Worm (Caenorhabditis elegans) whole organism, L2 larva: ENCODE data around the gene slc-25A18.2.

Experiments
- C34F6.9 ChIP-seq: fragments of 150-350 bp; optimal IDR thresholded peaks from 2 replicates; lab custom pipeline; 2014; ENCODE audit warnings: missing biosample characterization, missing genetic modification characterization
- F13H6.1 ChIP-seq: sonication (generic microtip); optimal IDR thresholded peaks from 2 replicates; lab custom pipeline; 2016; ENCODE audit warnings: missing genetic modification characterization, missing compliant biosample characterization
- R02D3.7 ChIP-seq: fragments of 150-350 bp; optimal IDR thresholded peaks from 2 replicates; lab custom pipeline; 2014; ENCODE audit warnings: missing biosample characterization, missing genetic modification characterization
- Y55F3AM.14 ChIP-seq: fragments of 200-800 bp; sonication (Bioruptor generic); optimal IDR thresholded peaks from 2 replicates; lab custom pipeline; 2018; ENCODE audit warnings: mild to moderate bottlenecking, missing genetic modification characterization, missing compliant biosample characterization
- ZK546.5 ChIP-seq: sonication (generic microtip); optimal IDR thresholded peaks from 2 replicates; lab custom pipeline; 2017; ENCODE audit warnings: missing biosample characterization, missing genetic modification characterization
- alr-1 ChIP-seq: fragments of 150-350 bp; optimal IDR thresholded peaks from 2 replicates; lab custom pipeline; 2014; ENCODE audit warnings: missing biosample characterization, missing genetic modification characterization
- aly-2 ChIP-seq: fragments of 150-350 bp; optimal IDR thresholded peaks from 2 replicates; lab custom pipeline; 2014; ENCODE audit warnings: missing biosample characterization, missing genetic modification characterization
- ama-1 ChIP-seq: fragments of 150-350 bp; optimal IDR thresholded peaks from 2 replicates; lab custom pipeline; 2018; ENCODE audit warnings: inconsistent platforms
- blmp-1 ChIP-seq: sonication (generic microtip); optimal IDR thresholded peaks from 2 replicates; lab custom pipeline; 2017; ENCODE audit warnings: missing genetic modification characterization, mild to moderate bottlenecking, missing compliant biosample characterization, antibody characterized with exemption, moderate library complexity; ENCODE audit not compliant: insufficient read depth
- ceh-16 ChIP-seq: fragments of 150-350 bp; optimal IDR thresholded peaks from 2 replicates; lab custom pipeline; 2014; ENCODE audit warnings: missing biosample characterization, missing genetic modification characterization
- crh-2 ChIP-seq: sonication (generic microtip); optimal IDR thresholded peaks from 2 replicates; lab custom pipeline; 2017; ENCODE audit warnings: missing biosample characterization, missing genetic modification characterization
- dmd-4 ChIP-seq: sonication (generic microtip); optimal IDR thresholded peaks from 2 replicates; lab custom pipeline; 2017; ENCODE audit warnings: missing biosample characterization, missing genetic modification characterization
- elt-1 ChIP-seq: fragments of 150-350 bp; optimal IDR thresholded peaks from 2 replicates; lab custom pipeline; 2014; ENCODE audit warnings: missing biosample characterization, missing genetic modification characterization
- elt-3 ChIP-seq: sonication (generic microtip); optimal IDR thresholded peaks from 2 replicates; lab custom pipeline; 2017; ENCODE audit warnings: missing biosample characterization, missing genetic modification characterization
- fos-1 ChIP-seq: fragments of 150-350 bp; optimal IDR thresholded peaks from 2 replicates; lab custom pipeline; 2014; ENCODE audit warnings: missing biosample characterization, missing genetic modification characterization
- gmeb-1 ChIP-seq: fragments of 150-350 bp; optimal IDR thresholded peaks from 2 replicates; lab custom pipeline; 2014; ENCODE audit warnings: missing biosample characterization, missing genetic modification characterization
- lin-13 ChIP-seq: fragments of 150-350 bp; optimal IDR thresholded peaks from 2 replicates; lab custom pipeline; 2014; ENCODE audit warnings: missing biosample characterization, missing genetic modification reagents, missing genetic modification characterization
- lin-39 ChIP-seq: fragments of 150-350 bp; optimal IDR thresholded peaks from 2 replicates; lab custom pipeline; 2014; ENCODE audit warnings: missing biosample characterization, missing genetic modification reagents, missing genetic modification characterization
- lsy-2 ChIP-seq, 2 experiments: fragments of 150-350 bp in 1 of 2; sonication (generic microtip) in 1 of 2; optimal IDR thresholded peaks; 2 replicates each; lab custom pipeline; 2014 to 2017; ENCODE audit warnings: missing biosample characterization in 2 of 2, missing genetic modification characterization in 2 of 2
- mab-5 ChIP-seq: fragments of 150-350 bp; optimal IDR thresholded peaks from 2 replicates; lab custom pipeline; 2014; ENCODE audit warnings: missing biosample characterization, missing genetic modification characterization
- mbf-1 ChIP-seq: sonication (generic microtip); optimal IDR thresholded peaks from 2 replicates; lab custom pipeline; 2017; ENCODE audit warnings: missing biosample characterization, missing genetic modification characterization
- mdl-1 ChIP-seq, 2 experiments: fragments of 150-350 bp in 1 of 2; sonication (generic microtip) in 1 of 2; optimal IDR thresholded peaks; 2 replicates each; lab custom pipeline; 2017; ENCODE audit warnings: missing biosample characterization in 2 of 2, missing genetic modification characterization in 2 of 2
- nhr-10 ChIP-seq: sonication (generic microtip); optimal IDR thresholded peaks from 2 replicates; lab custom pipeline; 2017; ENCODE audit warnings: missing biosample characterization, missing genetic modification characterization
- nhr-12 ChIP-seq: fragments of 150-350 bp; optimal IDR thresholded peaks from 2 replicates; lab custom pipeline; 2014; ENCODE audit warnings: missing biosample characterization, missing genetic modification characterization
- nhr-129 ChIP-seq: fragments of 150-350 bp; optimal IDR thresholded peaks from 2 replicates; lab custom pipeline; 2014; ENCODE audit warnings: missing biosample characterization, missing genetic modification characterization
- nhr-21 ChIP-seq: fragments of 150-350 bp; optimal IDR thresholded peaks from 2 replicates; lab custom pipeline; 2014; ENCODE audit warnings: missing biosample characterization, missing genetic modification characterization
- nhr-23 ChIP-seq: fragments of 150-350 bp; optimal IDR thresholded peaks from 2 replicates; lab custom pipeline; 2014; ENCODE audit warnings: missing biosample characterization, missing genetic modification reagents, missing genetic modification characterization
- nhr-237 ChIP-seq: fragments of 150-350 bp; optimal IDR thresholded peaks from 2 replicates; lab custom pipeline; 2014; ENCODE audit warnings: missing biosample characterization, missing genetic modification characterization
- nhr-25 ChIP-seq: fragments of 150-350 bp; sonication (generic microtip); optimal IDR thresholded peaks from 3 replicates; lab custom pipeline; 2014; ENCODE audit warnings: missing biosample characterization, missing genetic modification characterization
- nhr-6 ChIP-seq: fragments of 150-350 bp; optimal IDR thresholded peaks from 2 replicates; lab custom pipeline; 2014; ENCODE audit warnings: missing biosample characterization, missing genetic modification characterization
- nhr-77 ChIP-seq: fragments of 150-350 bp; optimal IDR thresholded peaks from 2 replicates; lab custom pipeline; 2014; ENCODE audit warnings: missing biosample characterization, missing genetic modification characterization
- peb-1 ChIP-seq: fragments of 150-350 bp; optimal IDR thresholded peaks from 2 replicates; lab custom pipeline; 2014; ENCODE audit warnings: missing biosample characterization, missing genetic modification characterization
- sem-4 ChIP-seq: fragments of 150-350 bp; optimal IDR thresholded peaks from 2 replicates; lab custom pipeline; 2014; ENCODE audit warnings: missing biosample characterization, missing genetic modification reagents, missing genetic modification characterization
- skn-1 ChIP-seq: sonication (generic microtip); optimal IDR thresholded peaks from 2 replicates; lab custom pipeline; 2017; ENCODE audit warnings: missing biosample characterization, missing genetic modification characterization
- sma-3 ChIP-seq: sonication (generic microtip); optimal IDR thresholded peaks from 2 replicates; lab custom pipeline; 2016; ENCODE audit warnings: missing genetic modification reagents, missing genetic modification characterization, missing compliant biosample characterization
- sma-9 ChIP-seq, 2 experiments: fragments of 150-350 bp in 1 of 2; sonication (generic microtip) in 1 of 2; optimal IDR thresholded peaks; 2 replicates each; lab custom pipeline; 2014 to 2016; ENCODE audit warnings: missing genetic modification characterization in 2 of 2, mild to moderate bottlenecking in 1 of 2, missing biosample characterization in 1 of 2, missing compliant biosample characterization in 1 of 2, missing genetic modification reagents in 1 of 2, moderate library complexity in 1 of 2
- snpc-4 ChIP-seq: fragments of 150-350 bp; optimal IDR thresholded peaks from 2 replicates; lab custom pipeline; 2014; ENCODE audit warnings: missing biosample characterization, missing genetic modification characterization
- unc-39 ChIP-seq: fragments of 150-350 bp; optimal IDR thresholded peaks from 2 replicates; lab custom pipeline; 2014; ENCODE audit warnings: missing biosample characterization, missing genetic modification characterization
- unc-55 ChIP-seq: fragments of 150-350 bp; sonication (generic microtip); optimal IDR thresholded peaks from 3 replicates; lab custom pipeline; 2014; ENCODE audit warnings: missing biosample characterization, missing genetic modification reagents, missing genetic modification characterization
- unc-62 ChIP-seq: fragments of 150-350 bp; optimal IDR thresholded peaks from 2 replicates; lab custom pipeline; 2014; ENCODE audit warnings: missing biosample characterization, missing genetic modification reagents, missing genetic modification characterization
- zag-1 ChIP-seq: fragments of 150-350 bp; optimal IDR thresholded peaks from 2 replicates; lab custom pipeline; 2014; ENCODE audit warnings: missing biosample characterization, missing genetic modification characterization
- ztf-1 ChIP-seq: fragments of 200-800 bp; sonication (Bioruptor generic); conservative IDR thresholded peaks from 2 replicates; pipeline ENCODE4 v1.3.6; 2022; ENCODE audit warnings: missing genetic modification characterization, missing compliant biosample characterization
- ztf-11 ChIP-seq: sonication (generic microtip); optimal IDR thresholded peaks from 2 replicates; lab custom pipeline; 2017; ENCODE audit warnings: missing biosample characterization, missing genetic modification characterization
- ztf-4 ChIP-seq: fragments of 150-350 bp; optimal IDR thresholded peaks from 2 replicates; lab custom pipeline; 2014; ENCODE audit warnings: missing biosample characterization, missing genetic modification characterization

The slc-25A18.2 gene

DNA sequence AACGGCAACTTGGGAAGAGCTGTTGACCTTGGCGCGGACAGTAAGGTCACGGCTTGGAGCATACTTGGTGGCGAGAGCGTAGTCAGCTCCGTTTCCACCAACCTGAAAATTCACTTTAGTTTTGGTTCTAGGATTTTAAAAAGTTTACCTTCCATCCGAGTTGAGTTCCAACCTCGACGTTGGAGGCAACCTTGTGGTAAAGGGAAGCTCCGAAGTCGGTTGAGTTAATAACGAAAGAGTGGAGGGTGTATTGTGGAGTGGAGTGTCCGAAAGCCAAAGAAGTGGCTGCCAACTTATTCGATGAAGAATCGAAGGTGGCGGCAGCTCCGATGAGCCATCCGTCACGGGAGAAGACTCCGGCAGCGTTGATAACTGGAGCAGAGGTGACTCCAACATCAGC, 31.9 kb downstream of the slc-25A18.2 start:
- TF ChIP-seq skn-1 (no peak), ztf-11 (no peak), nhr-237 (tag; lab: Kevin White, UChicago) (no peak), aly-2 (tag; lab: Kevin White, UChicago) (no peak), mab-5 (tag; lab: Kevin White, UChicago) (no peak), zag-1 (no peak), elt-1 (no peak), unc-62 (GFP tag; lab: Kevin White, UChicago) (no peak), snpc-4 (tag; lab: Kevin White, UChicago) (no peak), nhr-12 (tag; lab: Kevin White, UChicago) (no peak), blmp-1 (no peak), mbf-1 (tag; lab: Kevin White, UChicago) (no peak), dmd-4 (tag; lab: Kevin White, UChicago) (no peak), ZK546.5 (tag; lab: Kevin White, UChicago) (no peak), nhr-129 (tag; lab: Kevin White, UChicago) (no peak), nhr-25 (tag; lab: Kevin White, UChicago) (no peak)

ce11 chrIV:7507305-7507704, 32.5 kb downstream of the slc-25A18.2 start:
- TF ChIP-seq C34F6.9 (tag; lab: Kevin White, UChicago) (peak; percentile 24), alr-1 (tag; lab: Kevin White, UChicago) (no peak), gmeb-1 (tag; lab: Kevin White, UChicago) (peak; percentile 56), crh-2 (peak; percentile 29), sma-9 (GFP tag; optimal IDR thresholded peaks at IDR 0.05; lab: Kevin White, UChicago) (peak; percentile 62), sma-9 (tag; optimal IDR thresholded peaks at IDR 0.05; lab: Kevin White, UChicago) (no peak), ztf-4 (no peak), nhr-10 (tag; lab: Kevin White, UChicago) (no peak), nhr-21 (tag; lab: Kevin White, UChicago) (peak; percentile 65), lin-13 (GFP tag; lab: Kevin White, UChicago) (peak; percentile 21), nhr-25 (tag; lab: Kevin White, UChicago) (peak; percentile 58), ztf-1 (GFP tag; lab: Robert Waterston, UW) (no peak), Y55F3AM.14 (GFP tag; lab: Kevin White, UChicago) (no peak), unc-39 (tag; lab: Kevin White, UChicago) (no peak), sma-3 (GFP tag; lab: Kevin White, UChicago) (peak; percentile 28), lsy-2 (tag; optimal IDR thresholded peaks at IDR 0.05; lab: Kevin White, UChicago) (peak in 1 of 2 experiments; percentile 61), sem-4 (tag; lab: Kevin White, UChicago) (peak; percentile 22), elt-1 (no peak), F13H6.1 (tag; lab: Kevin White, UChicago) (peak; percentile 35), mbf-1 (tag; lab: Kevin White, UChicago) (no peak), mdl-1 (tag; optimal IDR thresholded peaks at IDR 0.05; lab: Kevin White, UChicago) (peak in 1 of 2 experiments; percentile 1), ama-1 (lab: Kevin White, UChicago) (peak; percentile 35), nhr-129 (tag; lab: Kevin White, UChicago) (peak; percentile 99)

DNA sequence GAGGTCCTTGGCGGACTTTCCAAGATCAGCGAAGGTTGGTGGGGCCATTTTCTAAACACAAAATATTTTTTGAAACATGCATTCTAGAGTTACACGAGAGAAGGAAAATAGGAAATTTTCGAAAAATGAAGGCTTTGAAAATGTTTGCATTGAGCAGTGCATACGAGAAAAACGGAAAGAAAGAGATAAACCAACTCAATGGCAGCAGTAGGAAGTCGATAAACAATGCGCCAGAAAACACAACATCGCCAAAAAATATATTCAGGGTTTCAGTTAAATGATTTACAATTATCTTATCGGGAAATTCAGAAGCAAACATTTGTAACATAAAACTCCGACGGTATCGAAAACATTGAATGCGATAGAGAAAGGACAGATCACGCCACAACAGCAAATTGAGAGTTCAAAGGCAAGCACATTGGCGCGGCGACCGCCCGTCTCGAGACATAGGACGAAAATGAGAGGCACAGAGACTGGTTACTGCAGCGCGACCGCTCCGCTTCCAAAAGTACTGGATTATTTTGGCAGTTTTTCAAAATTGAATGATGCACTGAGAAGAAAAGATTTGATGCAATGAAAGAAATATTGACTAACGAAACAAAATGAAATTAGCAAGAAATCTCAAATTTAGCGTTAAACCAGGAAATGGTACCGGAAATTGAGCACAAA, 33.1 kb downstream of the slc-25A18.2 start, which contains the start of the genes vdac-1 and R05G6.5:
TSS of gene vdac-1 (minus strand) at position 51 of the 669 bp plus-strand sequence.
TSS of gene R05G6.5 (plus strand) at position 527 of the 669 bp plus-strand sequence.
- no peak for TF ChIP-seq Y55F3AM.14 (GFP tag; lab: Kevin White, UChicago)
- no peak for TF ChIP-seq lin-39 (tag; lab: Kevin White, UChicago)
- no peak for TF ChIP-seq mbf-1 (tag; lab: Kevin White, UChicago)
- TF ChIP-seq F13H6.1 (tag; lab: Kevin White, UChicago): peak; percentile 81
- TF ChIP-seq elt-1: no peak
- TF ChIP-seq mdl-1 (tag; optimal IDR thresholded peaks at IDR 0.05; lab: Kevin White, UChicago): peak; percentile 16 to 61
- no peak for TF ChIP-seq elt-3
- peak; percentile 44 for TF ChIP-seq snpc-4 (tag; lab: Kevin White, UChicago)
- TF ChIP-seq lin-13 (GFP tag; lab: Kevin White, UChicago): peak; percentile 80
- TF ChIP-seq nhr-77 (tag; lab: Kevin White, UChicago): no peak
- no peak for TF ChIP-seq skn-1
- TF ChIP-seq unc-55 (GFP tag; lab: Kevin White, UChicago): peak; percentile 85
- TF ChIP-seq nhr-25 (tag; lab: Kevin White, UChicago): peak; percentile 77
- TF ChIP-seq sma-3 (GFP tag; lab: Kevin White, UChicago): peak; percentile 86
- peak; percentile 27 for TF ChIP-seq ceh-16 (tag; lab: Kevin White, UChicago)
- TF ChIP-seq nhr-21 (tag; lab: Kevin White, UChicago): peak; percentile 74
- TF ChIP-seq unc-39 (tag; lab: Kevin White, UChicago): no peak
- TF ChIP-seq nhr-237 (tag; lab: Kevin White, UChicago): no peak
- no peak for TF ChIP-seq alr-1 (tag; lab: Kevin White, UChicago)
- peak; percentile 25 for TF ChIP-seq nhr-6
- TF ChIP-seq R02D3.7 (tag; lab: Kevin White, UChicago): no peak
- peak; percentile 88 for TF ChIP-seq fos-1 (tag; lab: Kevin White, UChicago)
- TF ChIP-seq nhr-23 (tag; lab: Kevin White, UChicago): no peak
- TF ChIP-seq peb-1 (tag; lab: Kevin White, UChicago): no peak
- no peak for TF ChIP-seq aly-2 (tag; lab: Kevin White, UChicago)
- TF ChIP-seq zag-1: peak; percentile 70
- TF ChIP-seq C34F6.9 (tag; lab: Kevin White, UChicago): peak; percentile 77
- TF ChIP-seq lsy-2 (tag; optimal IDR thresholded peaks at IDR 0.05; lab: Kevin White, UChicago): peak; percentile 49 to 86
- no peak for TF ChIP-seq mab-5 (tag; lab: Kevin White, UChicago)
- no peak for TF ChIP-seq ZK546.5 (tag; lab: Kevin White, UChicago)
- peak; percentile 92 for TF ChIP-seq crh-2
- TF ChIP-seq sem-4 (tag; lab: Kevin White, UChicago): peak; percentile 42
- TF ChIP-seq unc-62 (GFP tag; lab: Kevin White, UChicago): no peak
- peak; percentile 87 for TF ChIP-seq nhr-129 (tag; lab: Kevin White, UChicago)
- TF ChIP-seq blmp-1: peak; percentile 57
